Fruit fly (Drosophila melanogaster) whole organism, embryonic: Measurements from ENCODE around the gene Rnf146.

Source experiments
- Ada2b ChIP-seq: fragments of 200-800 bp; sonication (Bioruptor generic); IDR thresholded peaks from 2 replicates; pipeline ENCODE4 v1.3.6; 2022; ENCODE audit warnings: missing biosample characterization, missing genetic modification characterization
- BEAF-32 ChIP-seq: fragments of 200-800 bp; sonication (Bioruptor generic); optimal IDR thresholded peaks from 3 replicates; lab custom pipeline; 2017; ENCODE audit warnings: missing biosample characterization, missing genetic modification characterization, mild to moderate bottlenecking, moderate library complexity, missing genetic modification reagents
- CG10979 ChIP-seq: fragments of 200-800 bp; sonication (Bioruptor generic); optimal IDR thresholded peaks from 2 replicates; lab custom pipeline; 2018; ENCODE audit warnings: missing biosample characterization, mild to moderate bottlenecking, missing genetic modification characterization, moderate library complexity
- CG11093 ChIP-seq: fragments of 200-800 bp; sonication (Bioruptor generic); IDR thresholded peaks from 3 replicates; pipeline ENCODE4 v1.3.6; 2022; ENCODE audit warnings: missing biosample characterization, missing genetic modification characterization
- CG11504 ChIP-seq: fragments of 200-800 bp; sonication (Bioruptor generic); optimal IDR thresholded peaks from 3 replicates; lab custom pipeline; 2019; ENCODE audit warnings: missing biosample characterization, mild to moderate bottlenecking, missing genetic modification characterization, moderate library complexity
- CG11695 ChIP-seq: fragments of 200-800 bp; sonication (Bioruptor generic); IDR thresholded peaks from 3 replicates; pipeline ENCODE4 v1.3.6; 2022; ENCODE audit warnings: missing biosample characterization, missing genetic modification characterization
- CG12769 ChIP-seq: fragments of 200-800 bp; sonication (Bioruptor generic); optimal IDR thresholded peaks from 2 replicates; lab custom pipeline; 2019; ENCODE audit warnings: missing biosample characterization, mild to moderate bottlenecking, missing genetic modification characterization, moderate library complexity
- CG14050 ChIP-seq: fragments of 200-800 bp; sonication (Bioruptor generic); IDR thresholded peaks from 3 replicates; pipeline ENCODE4 v1.3.6; 2022; ENCODE audit warnings: missing biosample characterization, missing genetic modification characterization
- CG14441 ChIP-seq: fragments of 200-800 bp; sonication (Bioruptor generic); IDR thresholded peaks from 2 replicates; pipeline ENCODE4 v1.3.6; 2022; ENCODE audit warnings: missing biosample characterization, missing genetic modification characterization
- CG14965 ChIP-seq: fragments of 200-800 bp; sonication (Bioruptor generic); optimal IDR thresholded peaks from 2 replicates; lab custom pipeline; 2016; ENCODE audit warnings: missing biosample characterization, missing genetic modification characterization, borderline replicate concordance
- CG1529 ChIP-seq: fragments of 200-800 bp; sonication (Bioruptor generic); optimal IDR thresholded peaks from 3 replicates; lab custom pipeline; 2018; ENCODE audit warnings: missing biosample characterization, missing genetic modification characterization
- CG15514 ChIP-seq: fragments of 200-800 bp; sonication (Bioruptor generic); optimal IDR thresholded peaks from 3 replicates; lab custom pipeline; 2017; ENCODE audit warnings: missing biosample characterization, missing genetic modification characterization, mild to moderate bottlenecking, moderate library complexity, missing genetic modification reagents
- CG1602 ChIP-seq: fragments of 200-800 bp; sonication (Bioruptor generic); optimal IDR thresholded peaks from 3 replicates; lab custom pipeline; 2016; ENCODE audit warnings: missing biosample characterization, missing genetic modification characterization
- CG17328 ChIP-seq: fragments of 200-800 bp; sonication (Bioruptor generic); IDR thresholded peaks from 2 replicates; pipeline ENCODE4 v1.3.6; 2022; ENCODE audit warnings: missing biosample characterization, missing genetic modification characterization
- CG17385 ChIP-seq: fragments of 200-800 bp; sonication (Bioruptor generic); optimal IDR thresholded peaks from 3 replicates; lab custom pipeline; 2018; ENCODE audit warnings: missing biosample characterization, mild to moderate bottlenecking, missing genetic modification characterization
- CG2116 ChIP-seq: fragments of 200-800 bp; sonication (Bioruptor generic); optimal IDR thresholded peaks from 3 replicates; lab custom pipeline; 2018; ENCODE audit warnings: missing biosample characterization, mild to moderate bottlenecking, missing genetic modification characterization
- CG2875 ChIP-seq: fragments of 200-800 bp; sonication (Bioruptor generic); optimal IDR thresholded peaks from 2 replicates; lab custom pipeline; 2017; ENCODE audit warnings: missing biosample characterization, mild to moderate bottlenecking, missing genetic modification characterization, missing genetic modification reagents
- CG3065 ChIP-seq: fragments of 200-800 bp; sonication (Bioruptor generic); optimal IDR thresholded peaks from 2 replicates; lab custom pipeline; 2016; ENCODE audit warnings: missing biosample characterization, missing genetic modification characterization
- CG32532 ChIP-seq: fragments of 200-800 bp; sonication (Bioruptor generic); IDR thresholded peaks from 2 replicates; pipeline ENCODE4 v1.3.6; 2022; ENCODE audit warnings: missing biosample characterization, missing genetic modification characterization
- CG3847 ChIP-seq: fragments of 200-800 bp; sonication (Bioruptor generic); IDR thresholded peaks from 2 replicates; pipeline ENCODE4 v1.3.6; 2022; ENCODE audit warnings: missing biosample characterization, missing genetic modification characterization
- CG4730 ChIP-seq: fragments of 200-800 bp; sonication (Bioruptor generic); IDR thresholded peaks from 2 replicates; pipeline ENCODE4 v1.3.6; 2022; ENCODE audit warnings: missing biosample characterization, missing genetic modification characterization
- CG6254 ChIP-seq: fragments of 200-800 bp; sonication (Bioruptor generic); optimal IDR thresholded peaks from 3 replicates; lab custom pipeline; 2017; ENCODE audit warnings: mild to moderate bottlenecking, missing biosample characterization, missing genetic modification reagents, missing genetic modification characterization
- CHES-1-like ChIP-seq: fragments of 200-800 bp; sonication (Bioruptor generic); optimal IDR thresholded peaks from 2 replicates; lab custom pipeline; 2016; ENCODE audit warnings: missing biosample characterization, missing genetic modification characterization
- Fer2 ChIP-seq: fragments of 200-800 bp; sonication (Bioruptor generic); optimal IDR thresholded peaks from 2 replicates; lab custom pipeline; 2018; ENCODE audit warnings: missing biosample characterization, mild to moderate bottlenecking, missing genetic modification characterization, moderate library complexity
- Gug ChIP-seq: fragments of 200-800 bp; sonication (Bioruptor generic); IDR thresholded peaks from 4 replicates; pipeline ENCODE4 v1.3.6; 2022; ENCODE audit warnings: missing biosample characterization, missing genetic modification characterization
- NC2α ChIP-seq: fragments of 200-800 bp; sonication (Bioruptor generic); optimal IDR thresholded peaks from 2 replicates; lab custom pipeline; 2016; ENCODE audit warnings: missing biosample characterization, missing genetic modification characterization
- Rfx ChIP-seq: fragments of 200-800 bp; sonication (Bioruptor generic); IDR thresholded peaks from 2 replicates; pipeline ENCODE4 v1.3.6; 2022; ENCODE audit warnings: missing biosample characterization, missing genetic modification characterization
- Sox100B ChIP-seq: fragments of 200-800 bp; sonication (Bioruptor generic); optimal IDR thresholded peaks from 3 replicates; lab custom pipeline; 2018; ENCODE audit warnings: missing biosample characterization, mild to moderate bottlenecking, missing genetic modification characterization
- Sry-β ChIP-seq: fragments of 200-800 bp; sonication (Bioruptor generic); optimal IDR thresholded peaks from 2 replicates; lab custom pipeline; 2018; ENCODE audit warnings: missing biosample characterization, mild to moderate bottlenecking, missing genetic modification characterization, moderate library complexity
- Ssrp ChIP-seq: fragments of 200-800 bp; sonication (Bioruptor generic); optimal IDR thresholded peaks from 2 replicates; lab custom pipeline; 2018; ENCODE audit warnings: missing biosample characterization, mild to moderate bottlenecking, missing genetic modification characterization, moderate library complexity
- Xbp1 ChIP-seq: fragments of 200-800 bp; sonication (Bioruptor generic); optimal IDR thresholded peaks from 3 replicates; lab custom pipeline; 2016; ENCODE audit warnings: missing biosample characterization, mild to moderate bottlenecking, missing genetic modification characterization
- chm ChIP-seq: fragments of 200-800 bp; sonication (Bioruptor generic); IDR thresholded peaks from 2 replicates; pipeline ENCODE4 v1.3.6; 2022; ENCODE audit warnings: missing biosample characterization, missing genetic modification characterization
- crol ChIP-seq: fragments of 200-800 bp; sonication (Bioruptor generic); IDR thresholded peaks from 2 replicates; pipeline ENCODE4 v1.3.6; 2022; ENCODE audit warnings: missing biosample characterization, missing genetic modification characterization
- eve ChIP-seq, 2 experiments: fragments of >200 bp; optimal IDR thresholded peaks; 2 replicates each; lab custom pipeline; 2017; ENCODE audit warnings: missing biosample characterization in 2 of 2, missing genetic modification characterization in 2 of 2
- ftz-f1 ChIP-seq: fragments of 200-800 bp; sonication (Bioruptor generic); optimal IDR thresholded peaks from 2 replicates; lab custom pipeline; 2016; ENCODE audit warnings: missing biosample characterization, missing genetic modification characterization
- gt ChIP-seq: fragments of 200-800 bp; sonication (Bioruptor generic); IDR thresholded peaks from 2 replicates; pipeline ENCODE4 v1.3.6; 2022; ENCODE audit warnings: missing biosample characterization, missing genetic modification characterization
- hb ChIP-seq: fragments of 200-800 bp; sonication (Bioruptor generic); IDR thresholded peaks from 3 replicates; pipeline ENCODE4 v1.3.6; 2022; ENCODE audit warnings: missing biosample characterization, missing genetic modification characterization; ENCODE audit not compliant: partially characterized antibody
- inv ChIP-seq: fragments of 200-800 bp; sonication (Bioruptor generic); IDR thresholded peaks from 2 replicates; pipeline ENCODE4 v1.3.6; 2022; ENCODE audit warnings: missing biosample characterization, missing genetic modification characterization; ENCODE audit not compliant: partially characterized antibody
- klu ChIP-seq: fragments of 200-800 bp; sonication (Bioruptor generic); IDR thresholded peaks from 2 replicates; pipeline ENCODE4 v1.3.6; 2022; ENCODE audit warnings: missing biosample characterization, missing genetic modification characterization
- kni ChIP-seq: fragments of 200-800 bp; sonication (Bioruptor generic); optimal IDR thresholded peaks from 3 replicates; lab custom pipeline; 2017; ENCODE audit warnings: mild to moderate bottlenecking, missing biosample characterization, missing genetic modification reagents, missing genetic modification characterization
- lola ChIP-seq, 3 experiments: fragments of >200 bp in 2 of 3; fragments of 200-800 bp in 1 of 3; sonication (Bioruptor generic) in 1 of 3; optimal IDR thresholded peaks; 2 replicates each; lab custom pipeline; 2017 to 2019; ENCODE audit warnings: missing biosample characterization in 3 of 3, missing genetic modification characterization in 3 of 3, mild to moderate bottlenecking in 1 of 3, moderate library complexity in 1 of 3
- nau ChIP-seq: fragments of 200-800 bp; sonication (Bioruptor generic); optimal IDR thresholded peaks from 3 replicates; lab custom pipeline; 2017; ENCODE audit warnings: missing biosample characterization, mild to moderate bottlenecking, missing genetic modification characterization, missing genetic modification reagents
- pb ChIP-seq: fragments of 200-800 bp; sonication (Bioruptor generic); optimal IDR thresholded peaks from 3 replicates; lab custom pipeline; 2016; ENCODE audit warnings: missing biosample characterization, missing genetic modification characterization
- phol ChIP-seq: fragments of 200-800 bp; sonication (Bioruptor generic); optimal IDR thresholded peaks from 3 replicates; lab custom pipeline; 2018; ENCODE audit warnings: missing biosample characterization, mild to moderate bottlenecking, missing genetic modification characterization, moderate library complexity
- sens ChIP-seq: fragments of 200-800 bp; sonication (Bioruptor generic); peaks from one replicate; lab custom pipeline; 2016; ENCODE audit warnings: missing biosample characterization, missing genetic modification characterization
- ssp ChIP-seq: fragments of 200-800 bp; sonication (Bioruptor generic); IDR thresholded peaks from 2 replicates; pipeline ENCODE4 v1.3.6; 2022; ENCODE audit warnings: missing biosample characterization, missing genetic modification characterization
- stc ChIP-seq: fragments of 200-800 bp; sonication (Bioruptor generic); IDR thresholded peaks from 2 replicates; pipeline ENCODE4 v1.3.6; 2022; ENCODE audit warnings: missing biosample characterization, missing genetic modification characterization
- sug ChIP-seq: fragments of 200-800 bp; optimal IDR thresholded peaks from 2 replicates; lab custom pipeline; 2019; ENCODE audit warnings: missing biosample characterization, mild to moderate bottlenecking, missing genetic modification characterization, moderate library complexity
- tx ChIP-seq: fragments of 200-800 bp; sonication (Bioruptor generic); optimal IDR thresholded peaks from 2 replicates; lab custom pipeline; 2016; ENCODE audit warnings: missing biosample characterization, missing genetic modification characterization
- yki ChIP-seq: fragments of >200 bp; optimal IDR thresholded peaks from 3 replicates; lab custom pipeline; 2018
- zen2 ChIP-seq: fragments of 200-800 bp; sonication (Bioruptor generic); IDR thresholded peaks from 3 replicates; pipeline ENCODE4 v1.3.6; 2022; ENCODE audit warnings: missing biosample characterization, missing genetic modification characterization; ENCODE audit not compliant: partially characterized antibody

Gene Rnf146

DNA sequence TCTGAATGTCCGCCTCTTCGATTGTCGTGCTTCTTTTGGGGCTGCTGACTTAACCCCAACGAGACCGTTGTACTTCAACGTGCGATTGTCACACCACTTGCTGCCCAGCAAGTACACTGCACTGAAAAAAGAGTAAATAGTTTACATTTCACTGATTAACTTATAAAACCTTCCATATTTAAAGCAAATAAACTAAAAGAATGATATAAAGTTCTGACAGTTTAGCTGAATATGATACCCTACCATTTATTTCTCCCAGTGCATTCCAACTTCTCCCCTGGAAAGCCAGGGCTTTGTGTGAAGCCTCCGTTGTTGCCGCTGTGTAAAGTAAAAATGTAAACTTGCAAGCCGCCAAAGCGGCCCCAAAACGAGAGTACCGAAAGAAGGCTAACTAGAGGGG is 31.7 kb upstream of the Rnf146 start (continued):
- no peak for TF ChIP-seq inv
- TF ChIP-seq sens (GFP tag; lab: Kevin White, UChicago) = peak; percentile 82
- TF ChIP-seq Ssrp = no peak
- TF ChIP-seq klu = no peak
- no peak for TF ChIP-seq CG14050 (GFP tag; lab: Robert Waterston, UW)
- no peak for TF ChIP-seq CG12769 (tag; lab: Kevin White, UChicago)
- peak; percentile 56 for TF ChIP-seq phol (tag; lab: Kevin White, UChicago)
- TF ChIP-seq tx (GFP tag; lab: Kevin White, UChicago) = no peak
- peak; percentile 68 for TF ChIP-seq CG10979 (tag; lab: Kevin White, UChicago)
- TF ChIP-seq CG3065 = no peak
- TF ChIP-seq CG11504 (tag; lab: Kevin White, UChicago) = peak; percentile 52
- TF ChIP-seq Ada2b (GFP tag; lab: Robert Waterston, UW) = no peak
- no peak for TF ChIP-seq Rfx (GFP tag; lab: Robert Waterston, UW)
- peak; percentile 36; the same call in 1 of the 2 replicates for TF ChIP-seq CG17328 (GFP tag; lab: Robert Waterston, UW)
- peak; percentile 40 for TF ChIP-seq Xbp1
- no peak for TF ChIP-seq hb
- no peak for TF ChIP-seq ssp (GFP tag; lab: Robert Waterston, UW)
- no peak for TF ChIP-seq zen2 (GFP tag; lab: Robert Waterston, UW)
- TF ChIP-seq pb (GFP tag; lab: Kevin White, UChicago) = no peak
- TF ChIP-seq CG1602 = peak; percentile 18
- TF ChIP-seq chm = no peak
- TF ChIP-seq CG14441 = peak; percentile 27; the same call in 1 of the 2 replicates
- peak; percentile 29; the same call in 1 of the 2 replicates for TF ChIP-seq CG3847 (GFP tag; lab: Robert Waterston, UW)
- TF ChIP-seq CG14965 (GFP tag; lab: Kevin White, UChicago) = no peak
- no peak for TF ChIP-seq kni (GFP tag; lab: Kevin White, UChicago)
- no peak for TF ChIP-seq CG32532
- TF ChIP-seq Gug (GFP tag; lab: Robert Waterston, UW) = 0 out of 4 replicates have a peak, but pooled peaks have one; percentile 25
- no peak for TF ChIP-seq CG4730 (GFP tag; lab: Robert Waterston, UW)
- TF ChIP-seq CG1529 (GFP tag; lab: Kevin White, UChicago) = peak; percentile 17
- no peak for TF ChIP-seq Fer2
- no peak for TF ChIP-seq CG2875 (GFP tag; lab: Kevin White, UChicago)
- TF ChIP-seq Sry-β = no peak
- TF ChIP-seq nau (GFP tag; lab: Kevin White, UChicago) = no peak
- TF ChIP-seq eve (GFP tag; optimal IDR thresholded peaks at IDR 0.05; lab: Kevin White, UChicago) = no peak
- TF ChIP-seq BEAF-32 (GFP tag; lab: Kevin White, UChicago) = no peak
- no peak for TF ChIP-seq yki (lab: Kevin White, UChicago)
- TF ChIP-seq CG15514 (GFP tag; lab: Kevin White, UChicago) = no peak
- no peak for TF ChIP-seq CHES-1-like (GFP tag; lab: Kevin White, UChicago)
- peak; percentile 25 for TF ChIP-seq CG6254
- TF ChIP-seq CG17385 = peak; percentile 8
- TF ChIP-seq lola (GFP tag; optimal IDR thresholded peaks at IDR 0.05; lab: Kevin White, UChicago) = peak in 1 of 3 experiments; percentile 39
- TF ChIP-seq CG11093 (GFP tag; lab: Robert Waterston, UW) = no peak
- TF ChIP-seq NC2α (GFP tag; lab: Kevin White, UChicago) = no peak
- TF ChIP-seq sug (tag; lab: Kevin White, UChicago) = no peak
- TF ChIP-seq stc = peak; percentile 54
- TF ChIP-seq crol (GFP tag; lab: Robert Waterston, UW) = 0 out of 2 replicates have a peak, but pooled peaks have one; percentile 26
- TF ChIP-seq ftz-f1 = no peak
- TF ChIP-seq CG11695 (GFP tag; lab: Robert Waterston, UW) = 0 out of 3 replicates have a peak, but pooled peaks have one; percentile 14
- no peak for TF ChIP-seq gt (GFP tag; lab: Robert Waterston, UW)
- TF ChIP-seq Sox100B (GFP tag; lab: Kevin White, UChicago) = no peak
- TF ChIP-seq CG2116 (GFP tag; lab: Kevin White, UChicago) = no peak
